Fruit fly (Drosophila melanogaster) whole organism, embryonic: ENCODE measurements around the gene CG2021.

Experiments
- Aef1 ChIP-seq: fragments of 200-800 bp; sonication (Bioruptor generic); IDR thresholded peaks from 3 replicates; pipeline ENCODE4 v1.3.6; 2022; ENCODE audit warnings: missing biosample characterization, missing genetic modification characterization
- Atf-2 ChIP-seq: fragments of 200-800 bp; sonication (Bioruptor generic); optimal IDR thresholded peaks from 2 replicates; lab custom pipeline; 2016; ENCODE audit warnings: missing biosample characterization, missing genetic modification characterization
- B-H2 ChIP-seq: fragments of 200-800 bp; sonication (Bioruptor generic); optimal IDR thresholded peaks from 2 replicates; lab custom pipeline; 2018; ENCODE audit warnings: missing biosample characterization, mild to moderate bottlenecking, missing genetic modification characterization
- CG10565 ChIP-seq: fragments of 200-800 bp; sonication (Bioruptor generic); optimal IDR thresholded peaks from 3 replicates; lab custom pipeline; 2016; ENCODE audit warnings: missing biosample characterization, mild to moderate bottlenecking, missing genetic modification characterization
- CG12104 ChIP-seq: fragments of 200-800 bp; sonication (Bioruptor generic); optimal IDR thresholded peaks from 3 replicates; lab custom pipeline; 2016; ENCODE audit warnings: missing biosample characterization, missing genetic modification characterization
- CG14667 ChIP-seq: fragments of 200-800 bp; sonication (Bioruptor generic); IDR thresholded peaks from 2 replicates; pipeline ENCODE4 v1.3.6; 2022; ENCODE audit warnings: missing biosample characterization, missing genetic modification characterization
- CG15011 ChIP-seq: fragments of 200-800 bp; sonication (Bioruptor generic); optimal IDR thresholded peaks from 3 replicates; lab custom pipeline; 2018; ENCODE audit warnings: missing biosample characterization, mild to moderate bottlenecking, missing genetic modification characterization
- CG18619 ChIP-seq: fragments of 200-800 bp; sonication (Bioruptor generic); optimal IDR thresholded peaks from 3 replicates; lab custom pipeline; 2017; ENCODE audit warnings: missing biosample characterization, mild to moderate bottlenecking, missing genetic modification characterization
- CG2202 ChIP-seq: fragments of 200-800 bp; sonication (Bioruptor generic); optimal IDR thresholded peaks from 2 replicates; lab custom pipeline; 2018; ENCODE audit warnings: missing biosample characterization, mild to moderate bottlenecking, missing genetic modification characterization
- CG31388 ChIP-seq: fragments of 200-800 bp; sonication (Bioruptor generic); optimal IDR thresholded peaks from 2 replicates; lab custom pipeline; 2016; ENCODE audit warnings: missing biosample characterization, missing genetic modification characterization
- CG32772 ChIP-seq: fragments of 200-800 bp; sonication (Bioruptor generic); IDR thresholded peaks from 2 replicates; pipeline ENCODE4 v1.3.6; 2022; ENCODE audit warnings: missing biosample characterization, missing genetic modification characterization
- CG33557 ChIP-seq: fragments of 200-800 bp; sonication (Bioruptor generic); optimal IDR thresholded peaks from 2 replicates; lab custom pipeline; 2019; ENCODE audit warnings: missing biosample characterization, mild to moderate bottlenecking, missing genetic modification characterization, moderate library complexity
- CG3847 ChIP-seq: fragments of 200-800 bp; sonication (Bioruptor generic); IDR thresholded peaks from 2 replicates; pipeline ENCODE4 v1.3.6; 2022; ENCODE audit warnings: missing biosample characterization, missing genetic modification characterization
- CG4404 ChIP-seq: fragments of 200-800 bp; sonication (Bioruptor generic); IDR thresholded peaks from 2 replicates; pipeline ENCODE4 v1.3.6; 2022; ENCODE audit warnings: missing biosample characterization, missing genetic modification characterization
- CG6813 ChIP-seq: fragments of 200-800 bp; sonication (Bioruptor generic); optimal IDR thresholded peaks from 2 replicates; lab custom pipeline; 2017; ENCODE audit warnings: missing biosample characterization, missing genetic modification characterization, mild to moderate bottlenecking, moderate library complexity, missing genetic modification reagents
- CG7357 ChIP-seq: fragments of 200-800 bp; sonication (Bioruptor generic); IDR thresholded peaks from 3 replicates; pipeline ENCODE4 v1.3.6; 2022; ENCODE audit warnings: missing biosample characterization, missing genetic modification characterization
- CG8944 ChIP-seq: fragments of 200-800 bp; sonication (Bioruptor generic); optimal IDR thresholded peaks from 3 replicates; lab custom pipeline; 2016; ENCODE audit warnings: missing biosample characterization, missing genetic modification characterization
- CG9215 ChIP-seq: fragments of 200-800 bp; sonication (Bioruptor generic); IDR thresholded peaks from 2 replicates; pipeline ENCODE4 v1.3.6; 2022; ENCODE audit warnings: missing biosample characterization, missing genetic modification characterization
- Dfd ChIP-seq, 2 experiments: fragments of >200 bp; optimal IDR thresholded peaks; 2 replicates each; lab custom pipeline; 2017; ENCODE audit warnings: missing biosample characterization in 2 of 2, missing genetic modification characterization in 2 of 2
- Elba2 ChIP-seq: fragments of 200-800 bp; sonication (Bioruptor generic); optimal IDR thresholded peaks from 3 replicates; lab custom pipeline; 2016; ENCODE audit warnings: missing biosample characterization, missing genetic modification characterization
- Fer1 ChIP-seq: fragments of 200-800 bp; sonication (Bioruptor generic); optimal IDR thresholded peaks from 2 replicates; lab custom pipeline; 2017; ENCODE audit warnings: missing biosample characterization, mild to moderate bottlenecking, missing genetic modification characterization
- H2.0 ChIP-seq: fragments of 200-800 bp; sonication (Bioruptor generic); IDR thresholded peaks from 2 replicates; pipeline ENCODE4 v1.3.6; 2022; ENCODE audit warnings: missing biosample characterization, missing genetic modification characterization
- MBD-R2 ChIP-seq: fragments of 200-800 bp; sonication (Bioruptor generic); IDR thresholded peaks from 2 replicates; pipeline ENCODE4 v1.3.6; 2022; ENCODE audit warnings: missing biosample characterization, missing genetic modification characterization
- Mad ChIP-seq: fragments of 200-800 bp; sonication (Bioruptor generic); optimal IDR thresholded peaks from 2 replicates; lab custom pipeline; 2016; ENCODE audit warnings: missing biosample characterization, missing genetic modification characterization
- Max ChIP-seq: fragments of 200-800 bp; sonication (Bioruptor generic); optimal IDR thresholded peaks from 2 replicates; lab custom pipeline; 2016; ENCODE audit warnings: missing biosample characterization, mild to moderate bottlenecking, missing genetic modification characterization
- Myb ChIP-seq: fragments of 200-800 bp; sonication (Bioruptor generic); optimal IDR thresholded peaks from 2 replicates; lab custom pipeline; 2016; ENCODE audit warnings: missing biosample characterization, missing genetic modification characterization
- Poxn ChIP-seq: fragments of 200-800 bp; sonication (Bioruptor generic); IDR thresholded peaks from 2 replicates; pipeline ENCODE4 v1.3.6; 2022; ENCODE audit warnings: missing biosample characterization, missing genetic modification characterization
- Sox100B ChIP-seq: fragments of 200-800 bp; sonication (Bioruptor generic); optimal IDR thresholded peaks from 3 replicates; lab custom pipeline; 2018; ENCODE audit warnings: missing biosample characterization, mild to moderate bottlenecking, missing genetic modification characterization
- Trl ChIP-seq, 3 experiments: fragments of >200 bp in 2 of 3; fragments of 200-800 bp in 1 of 3; sonication (Bioruptor generic) in 1 of 3; optimal IDR thresholded peaks; 2 replicates in 1 of 3; 3 replicates in 2 of 3; lab custom pipeline; 2016 to 2017; ENCODE audit warnings: missing biosample characterization in 1 of 3, missing genetic modification characterization in 1 of 3
- Vsx1 ChIP-seq: fragments of 200-800 bp; sonication (Bioruptor generic); optimal IDR thresholded peaks from 2 replicates; lab custom pipeline; 2017; ENCODE audit warnings: missing biosample characterization, mild to moderate bottlenecking, missing genetic modification characterization, missing genetic modification reagents
- amos ChIP-seq: fragments of 200-800 bp; sonication (Bioruptor generic); IDR thresholded peaks from 2 replicates; pipeline ENCODE4 v1.3.6; 2022; ENCODE audit warnings: missing biosample characterization, missing genetic modification characterization; ENCODE audit not compliant: partially characterized antibody
- ara ChIP-seq: fragments of 200-800 bp; sonication (Bioruptor generic); IDR thresholded peaks from 2 replicates; pipeline ENCODE4 v1.3.6; 2022; ENCODE audit warnings: missing biosample characterization, missing genetic modification characterization
- bab2 ChIP-seq: fragments of 200-800 bp; sonication (Bioruptor generic); optimal IDR thresholded peaks from 2 replicates; lab custom pipeline; 2016; ENCODE audit warnings: missing biosample characterization, missing genetic modification characterization
- cg ChIP-seq: fragments of 200-800 bp; sonication (Bioruptor generic); optimal IDR thresholded peaks from 3 replicates; lab custom pipeline; 2019; ENCODE audit warnings: missing biosample characterization, mild to moderate bottlenecking, missing genetic modification characterization, moderate library complexity
- crol ChIP-seq: fragments of 200-800 bp; sonication (Bioruptor generic); IDR thresholded peaks from 2 replicates; pipeline ENCODE4 v1.3.6; 2022; ENCODE audit warnings: missing biosample characterization, missing genetic modification characterization
- crp ChIP-seq, 2 experiments: fragments of 200-800 bp; sonication (Bioruptor generic); optimal IDR thresholded peaks; 2 replicates in 1 of 2; 3 replicates in 1 of 2; lab custom pipeline; 2017; ENCODE audit warnings: missing biosample characterization in 2 of 2, missing genetic modification characterization in 2 of 2, mild to moderate bottlenecking in 1 of 2, moderate library complexity in 1 of 2
- ewg ChIP-seq: fragments of 200-800 bp; sonication (Bioruptor generic); optimal IDR thresholded peaks from 3 replicates; lab custom pipeline; 2017; ENCODE audit warnings: mild to moderate bottlenecking, missing biosample characterization, missing genetic modification reagents, missing genetic modification characterization
- fd102C ChIP-seq: fragments of 200-800 bp; sonication (Bioruptor generic); optimal IDR thresholded peaks from 2 replicates; lab custom pipeline; 2018; ENCODE audit warnings: missing biosample characterization, mild to moderate bottlenecking, missing genetic modification characterization, moderate library complexity
- her ChIP-seq: fragments of 200-800 bp; sonication (Bioruptor generic); optimal IDR thresholded peaks from 2 replicates; lab custom pipeline; 2016; ENCODE audit warnings: missing biosample characterization, missing genetic modification characterization
- kay ChIP-seq: fragments of 200-800 bp; sonication (Bioruptor generic); optimal IDR thresholded peaks from 2 replicates; lab custom pipeline; 2016; ENCODE audit warnings: missing biosample characterization, missing genetic modification characterization
- mld ChIP-seq: fragments of 200-800 bp; sonication (Bioruptor generic); IDR thresholded peaks from 3 replicates; pipeline ENCODE4 v1.3.6; 2022; ENCODE audit warnings: missing biosample characterization, missing genetic modification characterization; ENCODE audit not compliant: partially characterized antibody
- nom ChIP-seq: fragments of 200-800 bp; sonication (Bioruptor generic); optimal IDR thresholded peaks from 2 replicates; lab custom pipeline; 2017; ENCODE audit warnings: missing biosample characterization, missing genetic modification characterization, mild to moderate bottlenecking, moderate library complexity, missing genetic modification reagents
- peb ChIP-seq: fragments of 200-800 bp; sonication (Bioruptor generic); IDR thresholded peaks from 2 replicates; pipeline ENCODE4 v1.3.6; 2022; ENCODE audit warnings: missing biosample characterization, missing genetic modification characterization
- ranshi ChIP-seq: fragments of 200-800 bp; sonication (Bioruptor generic); IDR thresholded peaks from 2 replicates; pipeline ENCODE4 v1.3.6; 2022; ENCODE audit warnings: missing biosample characterization, missing genetic modification characterization
- so ChIP-seq: fragments of 200-800 bp; sonication (Bioruptor generic); IDR thresholded peaks from 3 replicates; pipeline ENCODE4 v1.3.6; 2022; ENCODE audit warnings: missing biosample characterization, missing genetic modification characterization
- sug ChIP-seq: fragments of 200-800 bp; optimal IDR thresholded peaks from 2 replicates; lab custom pipeline; 2019; ENCODE audit warnings: missing biosample characterization, mild to moderate bottlenecking, missing genetic modification characterization, moderate library complexity
- trh ChIP-seq: fragments of 200-800 bp; sonication (Bioruptor generic); optimal IDR thresholded peaks from 2 replicates; lab custom pipeline; 2016; ENCODE audit warnings: missing biosample characterization, missing genetic modification characterization
- unpg ChIP-seq: fragments of 200-800 bp; sonication (Bioruptor generic); optimal IDR thresholded peaks from 3 replicates; lab custom pipeline; 2018; ENCODE audit warnings: missing biosample characterization, mild to moderate bottlenecking, missing genetic modification characterization, moderate library complexity
- usp ChIP-seq: fragments of >200 bp; optimal IDR thresholded peaks from 2 replicates; lab custom pipeline; 2017; ENCODE audit warnings: missing biosample characterization, missing genetic modification characterization
- zfh2 ChIP-seq: fragments of 200-800 bp; sonication (Bioruptor generic); optimal IDR thresholded peaks from 2 replicates; lab custom pipeline; 2016; ENCODE audit warnings: missing biosample characterization, missing genetic modification characterization

CG2021 gene

dm6 chr3L:1794943-1795696 is 17.9 kb upstream of the CG2021 start, which contains the start of the genes alpha-Spec, dlt and Cdc37 (continued):
- TF ChIP-seq zfh2 (GFP tag; lab: Kevin White, UChicago) (no peak), Fer1 (peak; percentile 9), CG4404 (GFP tag; lab: Robert Waterston, UW) (no peak), CG12104 (no peak), MBD-R2 (GFP tag; lab: Robert Waterston, UW) (peak; percentile 29; the same call in 1 of the 2 replicates), CG15011 (no peak), her (GFP tag; lab: Kevin White, UChicago) (peak; percentile 12), crp (GFP tag; optimal IDR thresholded peaks at IDR 0.05; lab: Kevin White, UChicago) (peak in 1 of 2 experiments; percentile 50), CG14667 (no peak), amos (peak; percentile 79), CG33557 (GFP tag; lab: Kevin White, UChicago) (peak; percentile 29), CG6813 (GFP tag; lab: Kevin White, UChicago) (no peak), trh (GFP tag; lab: Kevin White, UChicago) (no peak), crol (GFP tag; lab: Robert Waterston, UW) (no peak), kay (GFP tag; lab: Kevin White, UChicago) (no peak), CG8944 (GFP tag; lab: Kevin White, UChicago) (no peak), Sox100B (no peak), Myb (GFP tag; lab: Kevin White, UChicago) (peak; percentile 45), cg (peak; percentile 75), Poxn (no peak), ewg (GFP tag; lab: Kevin White, UChicago) (no peak), B-H2 (GFP tag; lab: Kevin White, UChicago) (no peak), sug (tag; lab: Kevin White, UChicago) (peak; percentile 38), Dfd (GFP tag; optimal IDR thresholded peaks at IDR 0.05; lab: Kevin White, UChicago) (no peak), ranshi (no peak), Aef1 (no peak), nom (GFP tag; lab: Kevin White, UChicago) (peak; percentile 55), CG31388 (GFP tag; lab: Kevin White, UChicago) (no peak), Mad (no peak), usp (GFP tag; lab: Kevin White, UChicago) (no peak), peb (GFP tag; lab: Robert Waterston, UW) (no peak), Max (GFP tag; lab: Kevin White, UChicago) (no peak), Elba2 (GFP tag; lab: Kevin White, UChicago) (no peak), H2.0 (GFP tag; lab: Robert Waterston, UW) (no peak), Trl (optimal IDR thresholded peaks at IDR 0.05; lab: Kevin White, UChicago) (no peak), Trl (GFP tag; optimal IDR thresholded peaks at IDR 0.05; lab: Kevin White, UChicago) (no peak), mld (GFP tag; lab: Robert Waterston, UW) (peak; percentile 62; the same call in 1 of the 3 replicates), bab2 (GFP tag; lab: Kevin White, UChicago) (no peak), CG18619 (GFP tag; lab: Kevin White, UChicago) (no peak), CG10565 (GFP tag; lab: Kevin White, UChicago) (no peak), CG7357 (GFP tag; lab: Robert Waterston, UW) (no peak), ara (GFP tag; lab: Robert Waterston, UW) (no peak), so (GFP tag; lab: Robert Waterston, UW) (no peak), CG2202 (tag; lab: Kevin White, UChicago) (no peak), fd102C (GFP tag; lab: Kevin White, UChicago) (no peak), CG32772 (GFP tag; lab: Robert Waterston, UW) (peak; percentile 12; the same call in 1 of the 2 replicates), CG9215 (GFP tag; lab: Robert Waterston, UW) (no peak), unpg (GFP tag; lab: Kevin White, UChicago) (no peak), CG3847 (GFP tag; lab: Robert Waterston, UW) (0 out of 2 replicates have a peak, but pooled peaks have one; percentile 10), Atf-2 (GFP tag; lab: Kevin White, UChicago) (no peak), Vsx1 (no peak)
